Worm (Caenorhabditis elegans): ENCODE measurements around the gene sri-37.

DNA sequence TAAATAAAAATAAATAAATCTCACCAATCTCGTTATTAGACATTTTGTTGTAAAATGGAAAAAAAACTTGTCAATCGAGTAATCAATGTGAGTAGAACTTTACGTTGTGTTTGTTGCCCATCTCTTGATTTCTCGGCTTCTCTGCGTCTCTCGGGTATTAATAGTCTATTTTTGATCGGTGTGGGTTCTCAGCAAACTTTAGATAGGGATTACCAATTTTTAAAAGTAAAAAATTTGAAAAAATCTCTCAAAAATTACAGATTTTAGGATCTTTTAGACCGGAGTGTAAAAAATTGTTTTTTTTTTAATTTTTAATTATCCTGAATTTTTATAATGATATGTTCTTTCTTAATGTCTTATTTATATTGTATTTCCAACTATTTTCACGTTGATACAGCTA lies 8.0 kb downstream of the sri-37 start, which contains the start of gene F22E5.21:
- no peak for TF ChIP-seq ets-7 (tag; optimal IDR thresholded peaks at IDR 0.05)
- no peak for TF ChIP-seq ama-1 (optimal IDR thresholded peaks at IDR 0.05)
- no peak for TF ChIP-seq aly-1 (tag; optimal IDR thresholded peaks at IDR 0.05)
- TF ChIP-seq tbx-37 (GFP tag; conservative IDR thresholded peaks at IDR 0.05), result no peak
- no peak for TF ChIP-seq B0310.2 (tag; optimal IDR thresholded peaks at IDR 0.05)
- no peak for TF ChIP-seq sea-1 (GFP tag; conservative IDR thresholded peaks at IDR 0.05)
- TF ChIP-seq pes-1 (GFP tag; IDR thresholded peaks at IDR 0.05), result no peak
- TF ChIP-seq ceh-36 (tag; optimal IDR thresholded peaks at IDR 0.05), result no peak
- TF ChIP-seq hmbx-1 (tag; optimal IDR thresholded peaks at IDR 0.05), result no peak
- no peak for TF ChIP-seq F13C5.2 (tag; optimal IDR thresholded peaks at IDR 0.05)
- no peak for TF ChIP-seq flt-1 (GFP tag; IDR thresholded peaks at IDR 0.05)

Data from whole organism, early embryonic.